Fruit fly (Drosophila melanogaster) whole organism, embryonic: Measurements from ENCODE around the gene CG11951.

Experiments used
- Atf-2 ChIP-seq: fragments of 200-800 bp; sonication (Bioruptor generic); optimal IDR thresholded peaks from 2 replicates; lab custom pipeline; 2016; ENCODE audit warnings: missing biosample characterization, missing genetic modification characterization
- CG10267 ChIP-seq: fragments of 200-800 bp; sonication (Bioruptor generic); optimal IDR thresholded peaks from 2 replicates; lab custom pipeline; 2018; ENCODE audit warnings: missing biosample characterization, mild to moderate bottlenecking, missing genetic modification characterization, moderate library complexity
- CG10366 ChIP-seq: fragments of 200-800 bp; sonication (Bioruptor generic); IDR thresholded peaks from 2 replicates; pipeline ENCODE4 v1.3.6; 2022; ENCODE audit warnings: missing biosample characterization, missing genetic modification characterization
- CG10543 ChIP-seq: fragments of 200-800 bp; sonication (Bioruptor generic); optimal IDR thresholded peaks from 3 replicates; lab custom pipeline; 2017; ENCODE audit warnings: missing biosample characterization, mild to moderate bottlenecking, missing genetic modification characterization, moderate library complexity
- CG10959 ChIP-seq: fragments of 200-800 bp; sonication (Bioruptor generic); IDR thresholded peaks from 2 replicates; pipeline ENCODE4 v1.3.6; 2022; ENCODE audit warnings: missing biosample characterization, missing genetic modification characterization
- CG11093 ChIP-seq: fragments of 200-800 bp; sonication (Bioruptor generic); IDR thresholded peaks from 3 replicates; pipeline ENCODE4 v1.3.6; 2022; ENCODE audit warnings: missing biosample characterization, missing genetic modification characterization
- CG11560 ChIP-seq: fragments of 200-800 bp; sonication (Bioruptor generic); IDR thresholded peaks from 3 replicates; pipeline ENCODE4 v1.3.6; 2022; ENCODE audit warnings: missing biosample characterization, missing genetic modification characterization
- CG12155 ChIP-seq: fragments of 200-800 bp; sonication (Bioruptor generic); optimal IDR thresholded peaks from 3 replicates; lab custom pipeline; 2016; ENCODE audit warnings: missing biosample characterization, missing genetic modification characterization
- CG12219 ChIP-seq: fragments of 200-800 bp; sonication (Bioruptor generic); optimal IDR thresholded peaks from 3 replicates; lab custom pipeline; 2018; ENCODE audit warnings: missing biosample characterization, mild to moderate bottlenecking, missing genetic modification characterization
- CG12659 ChIP-seq: fragments of 200-800 bp; sonication (Bioruptor generic); optimal IDR thresholded peaks from 3 replicates; lab custom pipeline; 2017; ENCODE audit warnings: mild to moderate bottlenecking, missing biosample characterization, missing genetic modification reagents, missing genetic modification characterization
- CG13296 ChIP-seq: fragments of 200-800 bp; sonication (Bioruptor generic); optimal IDR thresholded peaks from 3 replicates; lab custom pipeline; 2018; ENCODE audit warnings: missing biosample characterization, mild to moderate bottlenecking, missing genetic modification characterization
- CG14710 ChIP-seq: fragments of 200-800 bp; sonication (Bioruptor generic); optimal IDR thresholded peaks from 3 replicates; lab custom pipeline; 2019; ENCODE audit warnings: missing biosample characterization, mild to moderate bottlenecking, missing genetic modification characterization, moderate library complexity
- CG15073 ChIP-seq: fragments of 200-800 bp; sonication (Bioruptor generic); optimal IDR thresholded peaks from 2 replicates; lab custom pipeline; 2016; ENCODE audit warnings: missing biosample characterization, missing genetic modification characterization
- CG1603 ChIP-seq: fragments of 200-800 bp; sonication (Bioruptor generic); optimal IDR thresholded peaks from 2 replicates; lab custom pipeline; 2019; ENCODE audit warnings: missing biosample characterization, mild to moderate bottlenecking, missing genetic modification characterization, moderate library complexity
- CG17361 ChIP-seq: fragments of 200-800 bp; sonication (Bioruptor generic); IDR thresholded peaks from 3 replicates; pipeline ENCODE4 v1.3.6; 2022; ENCODE audit warnings: missing biosample characterization, missing genetic modification characterization
- CG17829 ChIP-seq: fragments of 200-800 bp; optimal IDR thresholded peaks from 2 replicates; lab custom pipeline; 2019; ENCODE audit warnings: missing biosample characterization, mild to moderate bottlenecking, missing genetic modification characterization, moderate library complexity
- CG18599 ChIP-seq: fragments of 200-800 bp; sonication (Bioruptor generic); optimal IDR thresholded peaks from 3 replicates; lab custom pipeline; 2017; ENCODE audit warnings: missing biosample characterization, missing genetic modification characterization, mild to moderate bottlenecking, moderate library complexity, missing genetic modification reagents
- CG31441 ChIP-seq: fragments of 200-800 bp; sonication (Bioruptor generic); IDR thresholded peaks from 2 replicates; pipeline ENCODE4 v1.3.6; 2022; ENCODE audit warnings: missing biosample characterization, missing genetic modification characterization
- CG33213 ChIP-seq: fragments of 200-800 bp; sonication (Bioruptor generic); optimal IDR thresholded peaks from 3 replicates; lab custom pipeline; 2016; ENCODE audit warnings: missing biosample characterization, missing genetic modification characterization
- CG34376 ChIP-seq: fragments of 200-800 bp; sonication (Bioruptor generic); optimal IDR thresholded peaks from 2 replicates; lab custom pipeline; 2018; ENCODE audit warnings: missing biosample characterization, mild to moderate bottlenecking, missing genetic modification characterization
- CG4328 ChIP-seq: fragments of 200-800 bp; sonication (Bioruptor generic); optimal IDR thresholded peaks from 3 replicates; lab custom pipeline; 2017; ENCODE audit warnings: missing biosample characterization, missing genetic modification reagents, missing genetic modification characterization
- CG4404 ChIP-seq: fragments of 200-800 bp; sonication (Bioruptor generic); IDR thresholded peaks from 2 replicates; pipeline ENCODE4 v1.3.6; 2022; ENCODE audit warnings: missing biosample characterization, missing genetic modification characterization
- CG6654 ChIP-seq: fragments of 200-800 bp; sonication (Bioruptor generic); optimal IDR thresholded peaks from 2 replicates; lab custom pipeline; 2017; ENCODE audit warnings: missing biosample characterization, mild to moderate bottlenecking, missing genetic modification characterization
- CG7372 ChIP-seq: fragments of 200-800 bp; sonication (Bioruptor generic); IDR thresholded peaks from 2 replicates; pipeline ENCODE4 v1.3.6; 2022; ENCODE audit warnings: missing biosample characterization, missing genetic modification characterization
- CG7745 ChIP-seq: fragments of 200-800 bp; sonication (Bioruptor generic); optimal IDR thresholded peaks from 2 replicates; lab custom pipeline; 2018; ENCODE audit warnings: missing biosample characterization, mild to moderate bottlenecking, missing genetic modification characterization, moderate library complexity
- CG8944 ChIP-seq: fragments of 200-800 bp; sonication (Bioruptor generic); optimal IDR thresholded peaks from 3 replicates; lab custom pipeline; 2016; ENCODE audit warnings: missing biosample characterization, missing genetic modification characterization
- CG9727 ChIP-seq: fragments of 200-800 bp; sonication (Bioruptor generic); optimal IDR thresholded peaks from 3 replicates; lab custom pipeline; 2017; ENCODE audit warnings: missing biosample characterization, mild to moderate bottlenecking, missing genetic modification characterization
- CrebB ChIP-seq: fragments of 200-800 bp; sonication (Bioruptor generic); optimal IDR thresholded peaks from 3 replicates; lab custom pipeline; 2018; ENCODE audit warnings: missing biosample characterization, mild to moderate bottlenecking, missing genetic modification characterization
- D ChIP-seq, 2 experiments: fragments of 200-800 bp in 1 of 2; fragments of >200 bp in 1 of 2; sonication (Bioruptor generic) in 1 of 2; optimal IDR thresholded peaks; 2 replicates in 1 of 2; 3 replicates in 1 of 2; lab custom pipeline; 2017; ENCODE audit warnings: mild to moderate bottlenecking in 1 of 2, missing biosample characterization in 1 of 2, missing genetic modification characterization in 1 of 2, missing genetic modification reagents in 1 of 2
- Ets65A ChIP-seq: fragments of 200-800 bp; sonication (Bioruptor generic); peaks from one replicate; lab custom pipeline; 2016; ENCODE audit warnings: missing biosample characterization, missing genetic modification characterization
- HmgD ChIP-seq: fragments of 200-800 bp; sonication (Bioruptor generic); optimal IDR thresholded peaks from 3 replicates; lab custom pipeline; 2016; ENCODE audit warnings: missing biosample characterization, missing genetic modification characterization
- Myb ChIP-seq: fragments of 200-800 bp; sonication (Bioruptor generic); optimal IDR thresholded peaks from 2 replicates; lab custom pipeline; 2016; ENCODE audit warnings: missing biosample characterization, missing genetic modification characterization
- NK7.1 ChIP-seq: fragments of 200-800 bp; sonication (Bioruptor generic); optimal IDR thresholded peaks from 3 replicates; lab custom pipeline; 2016; ENCODE audit warnings: missing biosample characterization, missing genetic modification characterization
- Oaz ChIP-seq: fragments of 200-800 bp; sonication (Bioruptor generic); IDR thresholded peaks from 2 replicates; pipeline ENCODE4 v1.3.6; 2022; ENCODE audit warnings: missing biosample characterization, missing genetic modification characterization
- Rx ChIP-seq: fragments of 200-800 bp; sonication (Bioruptor generic); IDR thresholded peaks from 2 replicates; pipeline ENCODE4 v1.3.6; 2022; ENCODE audit warnings: missing biosample characterization, missing genetic modification characterization
- Sox100B ChIP-seq: fragments of 200-800 bp; sonication (Bioruptor generic); optimal IDR thresholded peaks from 3 replicates; lab custom pipeline; 2018; ENCODE audit warnings: missing biosample characterization, mild to moderate bottlenecking, missing genetic modification characterization
- ap ChIP-seq: fragments of 200-800 bp; sonication (Bioruptor generic); IDR thresholded peaks from 2 replicates; pipeline ENCODE4 v1.3.6; 2022; ENCODE audit warnings: missing biosample characterization, missing genetic modification characterization
- bbx ChIP-seq: fragments of 200-800 bp; sonication (Bioruptor generic); IDR thresholded peaks from 2 replicates; pipeline ENCODE4 v1.3.6; 2022; ENCODE audit warnings: missing biosample characterization, missing genetic modification characterization; ENCODE audit not compliant: partially characterized antibody
- cato ChIP-seq: fragments of 200-800 bp; sonication (Bioruptor generic); optimal IDR thresholded peaks from 2 replicates; lab custom pipeline; 2016; ENCODE audit warnings: missing biosample characterization, missing genetic modification characterization, borderline replicate concordance
- gem ChIP-seq: fragments of 200-800 bp; sonication (Bioruptor generic); optimal IDR thresholded peaks from 2 replicates; lab custom pipeline; 2019; ENCODE audit warnings: missing biosample characterization, mild to moderate bottlenecking, missing genetic modification characterization, moderate library complexity
- gro ChIP-seq: fragments of 200-800 bp; sonication (Bioruptor generic); optimal IDR thresholded peaks from 2 replicates; lab custom pipeline; 2016; ENCODE audit warnings: missing biosample characterization, missing genetic modification characterization
- gt ChIP-seq: fragments of 200-800 bp; sonication (Bioruptor generic); IDR thresholded peaks from 2 replicates; pipeline ENCODE4 v1.3.6; 2022; ENCODE audit warnings: missing biosample characterization, missing genetic modification characterization
- h ChIP-seq: fragments of >200 bp; optimal IDR thresholded peaks from 2 replicates; lab custom pipeline; 2017
- nom ChIP-seq: fragments of 200-800 bp; sonication (Bioruptor generic); optimal IDR thresholded peaks from 2 replicates; lab custom pipeline; 2017; ENCODE audit warnings: missing biosample characterization, missing genetic modification characterization, mild to moderate bottlenecking, moderate library complexity, missing genetic modification reagents
- pita ChIP-seq: fragments of 200-800 bp; sonication (Bioruptor generic); optimal IDR thresholded peaks from 2 replicates; lab custom pipeline; 2017; ENCODE audit warnings: missing biosample characterization, mild to moderate bottlenecking, missing genetic modification characterization
- pnt ChIP-seq: fragments of 200-800 bp; sonication (Bioruptor generic); optimal IDR thresholded peaks from 3 replicates; lab custom pipeline; 2016; ENCODE audit warnings: missing biosample characterization, missing genetic modification characterization
- pum ChIP-seq: fragments of 200-800 bp; sonication (Bioruptor generic); optimal IDR thresholded peaks from 2 replicates; lab custom pipeline; 2016; ENCODE audit warnings: missing biosample characterization, missing genetic modification characterization
- sens ChIP-seq: fragments of 200-800 bp; sonication (Bioruptor generic); peaks from one replicate; lab custom pipeline; 2016; ENCODE audit warnings: missing biosample characterization, missing genetic modification characterization
- shn ChIP-seq: fragments of 200-800 bp; sonication (Bioruptor generic); optimal IDR thresholded peaks from 3 replicates; lab custom pipeline; 2016; ENCODE audit warnings: missing biosample characterization, missing genetic modification characterization
- tin ChIP-seq: fragments of 200-800 bp; sonication (Bioruptor generic); optimal IDR thresholded peaks from 3 replicates; lab custom pipeline; 2016; ENCODE audit warnings: missing biosample characterization, missing genetic modification characterization
- twi ChIP-seq: fragments of 200-800 bp; optimal IDR thresholded peaks from 2 replicates; lab custom pipeline; 2019; ENCODE audit warnings: missing biosample characterization, mild to moderate bottlenecking, missing genetic modification characterization, moderate library complexity
- vnd ChIP-seq: fragments of 200-800 bp; sonication (Bioruptor generic); IDR thresholded peaks from 3 replicates; pipeline ENCODE4 v1.3.6; 2022; ENCODE audit warnings: missing biosample characterization, missing genetic modification characterization; ENCODE audit not compliant: partially characterized antibody

The CG11951 gene

DNA sequence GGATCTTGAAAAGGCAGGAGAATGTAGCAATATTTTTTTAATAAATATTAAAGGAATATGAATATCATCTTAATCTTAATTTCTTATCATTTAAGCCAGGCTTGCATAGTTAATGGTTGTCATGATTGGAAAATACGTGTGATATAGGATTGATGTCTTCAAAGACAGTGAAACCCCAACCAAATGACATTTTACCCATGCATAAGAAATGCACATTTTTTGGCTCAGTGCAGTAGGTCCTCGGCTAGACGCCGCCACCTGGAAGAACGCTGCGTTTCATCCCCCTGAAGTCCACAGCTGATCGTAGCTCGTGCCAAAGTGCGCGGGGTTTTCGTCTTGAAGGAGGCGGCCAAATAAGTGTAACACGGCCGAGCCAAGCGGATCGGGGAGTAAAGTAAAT, 28.1 kb upstream of the CG11951 start (continued):
- TF ChIP-seq CG8944 (GFP tag; lab: Kevin White, UChicago): no peak
- no peak for TF ChIP-seq ap (GFP tag; lab: Robert Waterston, UW)
- TF ChIP-seq CG7372 (GFP tag; lab: Robert Waterston, UW): no peak
- TF ChIP-seq CrebB (tag; lab: Kevin White, UChicago): no peak
- TF ChIP-seq gro (GFP tag; lab: Kevin White, UChicago): no peak
- no peak for TF ChIP-seq CG4328 (GFP tag; lab: Kevin White, UChicago)
- no peak for TF ChIP-seq CG11560 (tag; lab: Robert Waterston, UW)
- no peak for TF ChIP-seq CG11093 (GFP tag; lab: Robert Waterston, UW)
- peak; percentile 42 for TF ChIP-seq CG9727
- no peak for TF ChIP-seq CG6654 (GFP tag; lab: Kevin White, UChicago)
- no peak for TF ChIP-seq nom
- TF ChIP-seq CG18599 (GFP tag; lab: Kevin White, UChicago): no peak
- TF ChIP-seq CG12659: no peak
- no peak for TF ChIP-seq Ets65A
- no peak for TF ChIP-seq vnd (GFP tag; lab: Robert Waterston, UW)
- 0 out of 2 replicates have a peak, but pooled peaks have one; percentile 30 for TF ChIP-seq CG31441 (GFP tag; lab: Robert Waterston, UW)
- TF ChIP-seq CG4404 (GFP tag; lab: Robert Waterston, UW): peak; percentile 59
- no peak for TF ChIP-seq Atf-2 (GFP tag; lab: Kevin White, UChicago)
- TF ChIP-seq pita (GFP tag; lab: Kevin White, UChicago): no peak
- TF ChIP-seq NK7.1 (GFP tag; lab: Kevin White, UChicago): no peak
- TF ChIP-seq CG7745 (tag; lab: Kevin White, UChicago): no peak
- no peak for TF ChIP-seq D (optimal IDR thresholded peaks at IDR 0.05; lab: Kevin White, UChicago)
- TF ChIP-seq D (GFP tag; optimal IDR thresholded peaks at IDR 0.05; lab: Kevin White, UChicago): peak; percentile 24
- no peak for TF ChIP-seq CG12155 (GFP tag; lab: Kevin White, UChicago)
- TF ChIP-seq cato (GFP tag; lab: Kevin White, UChicago): no peak
- no peak for TF ChIP-seq twi
- no peak for TF ChIP-seq Rx
- TF ChIP-seq tin (GFP tag; lab: Kevin White, UChicago): no peak
- no peak for TF ChIP-seq CG12219 (GFP tag; lab: Kevin White, UChicago)
- TF ChIP-seq CG33213 (GFP tag; lab: Kevin White, UChicago): no peak
- no peak for TF ChIP-seq gt (GFP tag; lab: Robert Waterston, UW)
- TF ChIP-seq CG17361 (GFP tag; lab: Robert Waterston, UW): peak; percentile 50
- no peak for TF ChIP-seq CG15073
- TF ChIP-seq CG13296 (GFP tag; lab: Kevin White, UChicago): no peak
- TF ChIP-seq CG1603 (tag; lab: Kevin White, UChicago): peak; percentile 6
- TF ChIP-seq Sox100B (GFP tag; lab: Kevin White, UChicago): no peak
- TF ChIP-seq CG14710: peak; percentile 39
- no peak for TF ChIP-seq bbx (GFP tag; lab: Robert Waterston, UW)
- TF ChIP-seq CG10959 (GFP tag; lab: Robert Waterston, UW): 0 out of 2 replicates have a peak, but pooled peaks have one; percentile 24
- no peak for TF ChIP-seq shn (GFP tag; lab: Kevin White, UChicago)
- no peak for TF ChIP-seq Myb (GFP tag; lab: Kevin White, UChicago)
- TF ChIP-seq HmgD (GFP tag; lab: Kevin White, UChicago): no peak
- no peak for TF ChIP-seq h (lab: Kevin White, UChicago)
- no peak for TF ChIP-seq CG10366 (GFP tag; lab: Robert Waterston, UW)
- TF ChIP-seq pnt (GFP tag; lab: Kevin White, UChicago): no peak
- no peak for TF ChIP-seq pum (GFP tag; lab: Kevin White, UChicago)
- TF ChIP-seq CG34376 (GFP tag; lab: Kevin White, UChicago): no peak
- peak; percentile 81 for TF ChIP-seq sens (GFP tag; lab: Kevin White, UChicago)
- TF ChIP-seq Oaz: no peak
- peak; percentile 20 for TF ChIP-seq gem (tag; lab: Kevin White, UChicago)
- peak; percentile 55 for TF ChIP-seq CG17829 (tag; lab: Kevin White, UChicago)
- TF ChIP-seq CG10543 (GFP tag; lab: Kevin White, UChicago): no peak
- peak; percentile 40 for TF ChIP-seq CG10267 (tag; lab: Kevin White, UChicago)
